Fruit fly (Drosophila melanogaster) Kc167 (cell line): ENCODE measurements around the gene SNF4Agamma.

Source experiments
- h ChIP-seq: fragments of >200 bp; optimal IDR thresholded peaks from 3 replicates; lab custom pipeline; 2018; ENCODE audit warnings: missing external identifiers
- insv ChIP-seq: fragments of >200 bp; optimal IDR thresholded peaks from 3 replicates; lab custom pipeline; 2018; ENCODE audit warnings: missing external identifiers
- psq ChIP-seq: fragments of >200 bp; optimal IDR thresholded peaks from 2 replicates; lab custom pipeline; 2017; ENCODE audit warnings: missing external identifiers

- TF ChIP-seq h (lab: Kevin White, UChicago): no peak
- no peak for TF ChIP-seq insv (lab: Kevin White, UChicago)
- no peak for TF ChIP-seq psq (lab: Kevin White, UChicago)
These were observed 2.3 kb upstream of the SNF4Agamma start, which contains the start of gene meigo for dm6 chr3R:21138220-21138754.
